Fruit fly (Drosophila melanogaster) whole organism, embryonic: ENCODE results near the gene CG12728.

ENCODE experiments used
- Ada2b ChIP-seq: fragments of 200-800 bp; sonication (Bioruptor generic); IDR thresholded peaks from 2 replicates; pipeline ENCODE4 v1.3.6; 2022; ENCODE audit warnings: missing biosample characterization, missing genetic modification characterization
- Atf-2 ChIP-seq: fragments of 200-800 bp; sonication (Bioruptor generic); optimal IDR thresholded peaks from 2 replicates; lab custom pipeline; 2016; ENCODE audit warnings: missing biosample characterization, missing genetic modification characterization
- Bteb2 ChIP-seq: fragments of 200-800 bp; sonication (Bioruptor generic); optimal IDR thresholded peaks from 2 replicates; lab custom pipeline; 2016; ENCODE audit warnings: missing biosample characterization, missing genetic modification characterization
- CG10267 ChIP-seq: fragments of 200-800 bp; sonication (Bioruptor generic); optimal IDR thresholded peaks from 2 replicates; lab custom pipeline; 2018; ENCODE audit warnings: missing biosample characterization, mild to moderate bottlenecking, missing genetic modification characterization, moderate library complexity
- CG10959 ChIP-seq: fragments of 200-800 bp; sonication (Bioruptor generic); IDR thresholded peaks from 2 replicates; pipeline ENCODE4 v1.3.6; 2022; ENCODE audit warnings: missing biosample characterization, missing genetic modification characterization
- CG10979 ChIP-seq: fragments of 200-800 bp; sonication (Bioruptor generic); optimal IDR thresholded peaks from 2 replicates; lab custom pipeline; 2018; ENCODE audit warnings: missing biosample characterization, mild to moderate bottlenecking, missing genetic modification characterization, moderate library complexity
- CG11504 ChIP-seq: fragments of 200-800 bp; sonication (Bioruptor generic); optimal IDR thresholded peaks from 3 replicates; lab custom pipeline; 2019; ENCODE audit warnings: missing biosample characterization, mild to moderate bottlenecking, missing genetic modification characterization, moderate library complexity
- CG12769 ChIP-seq: fragments of 200-800 bp; sonication (Bioruptor generic); optimal IDR thresholded peaks from 2 replicates; lab custom pipeline; 2019; ENCODE audit warnings: missing biosample characterization, mild to moderate bottlenecking, missing genetic modification characterization, moderate library complexity
- CG13424 ChIP-seq: fragments of 200-800 bp; sonication (Bioruptor generic); optimal IDR thresholded peaks from 2 replicates; lab custom pipeline; 2019; ENCODE audit warnings: missing biosample characterization, mild to moderate bottlenecking, missing genetic modification characterization, moderate library complexity
- CG14050 ChIP-seq: fragments of 200-800 bp; sonication (Bioruptor generic); IDR thresholded peaks from 3 replicates; pipeline ENCODE4 v1.3.6; 2022; ENCODE audit warnings: missing biosample characterization, missing genetic modification characterization
- CG15011 ChIP-seq: fragments of 200-800 bp; sonication (Bioruptor generic); optimal IDR thresholded peaks from 3 replicates; lab custom pipeline; 2018; ENCODE audit warnings: missing biosample characterization, mild to moderate bottlenecking, missing genetic modification characterization
- CG17829 ChIP-seq: fragments of 200-800 bp; optimal IDR thresholded peaks from 2 replicates; lab custom pipeline; 2019; ENCODE audit warnings: missing biosample characterization, mild to moderate bottlenecking, missing genetic modification characterization, moderate library complexity
- CG18619 ChIP-seq: fragments of 200-800 bp; sonication (Bioruptor generic); optimal IDR thresholded peaks from 3 replicates; lab custom pipeline; 2017; ENCODE audit warnings: missing biosample characterization, mild to moderate bottlenecking, missing genetic modification characterization
- CG2116 ChIP-seq: fragments of 200-800 bp; sonication (Bioruptor generic); optimal IDR thresholded peaks from 3 replicates; lab custom pipeline; 2018; ENCODE audit warnings: missing biosample characterization, mild to moderate bottlenecking, missing genetic modification characterization
- CG2889 ChIP-seq: fragments of 200-800 bp; sonication (Bioruptor generic); IDR thresholded peaks from 3 replicates; pipeline ENCODE4 v1.3.6; 2022; ENCODE audit warnings: missing biosample characterization, missing genetic modification characterization
- CG30020 ChIP-seq: fragments of 200-800 bp; optimal IDR thresholded peaks from 2 replicates; lab custom pipeline; 2019; ENCODE audit warnings: missing biosample characterization, mild to moderate bottlenecking, missing genetic modification characterization, moderate library complexity
- CG33213 ChIP-seq: fragments of 200-800 bp; sonication (Bioruptor generic); optimal IDR thresholded peaks from 3 replicates; lab custom pipeline; 2016; ENCODE audit warnings: missing biosample characterization, missing genetic modification characterization
- CG5245 ChIP-seq: fragments of 200-800 bp; sonication (Bioruptor generic); optimal IDR thresholded peaks from 3 replicates; lab custom pipeline; 2016; ENCODE audit warnings: missing biosample characterization, missing genetic modification characterization
- CG7271 ChIP-seq: fragments of 200-800 bp; sonication (Bioruptor generic); optimal IDR thresholded peaks from 2 replicates; lab custom pipeline; 2018; ENCODE audit warnings: missing biosample characterization, mild to moderate bottlenecking, missing genetic modification characterization, moderate library complexity
- CG7556 ChIP-seq: fragments of 200-800 bp; sonication (Bioruptor generic); optimal IDR thresholded peaks from 2 replicates; lab custom pipeline; 2017; ENCODE audit warnings: missing biosample characterization, mild to moderate bottlenecking, missing genetic modification characterization
- CG8281 ChIP-seq: fragments of 200-800 bp; sonication (Bioruptor generic); optimal IDR thresholded peaks from 2 replicates; lab custom pipeline; 2018; ENCODE audit warnings: missing biosample characterization, mild to moderate bottlenecking, missing genetic modification characterization, moderate library complexity
- D ChIP-seq, 2 experiments: fragments of 200-800 bp in 1 of 2; fragments of >200 bp in 1 of 2; sonication (Bioruptor generic) in 1 of 2; optimal IDR thresholded peaks; 2 replicates in 1 of 2; 3 replicates in 1 of 2; lab custom pipeline; 2017; ENCODE audit warnings: mild to moderate bottlenecking in 1 of 2, missing biosample characterization in 1 of 2, missing genetic modification characterization in 1 of 2, missing genetic modification reagents in 1 of 2
- Doc3 ChIP-seq: fragments of 200-800 bp; sonication (Bioruptor generic); IDR thresholded peaks from 3 replicates; pipeline ENCODE4 v1.3.6; 2022; ENCODE audit warnings: missing biosample characterization, missing genetic modification characterization; ENCODE audit not compliant: partially characterized antibody
- Dref ChIP-seq: fragments of 200-800 bp; sonication (Bioruptor generic); IDR thresholded peaks from 2 replicates; pipeline ENCODE4 v1.3.6; 2022; ENCODE audit warnings: missing biosample characterization, missing genetic modification characterization
- Ets65A ChIP-seq: fragments of 200-800 bp; sonication (Bioruptor generic); peaks from one replicate; lab custom pipeline; 2016; ENCODE audit warnings: missing biosample characterization, missing genetic modification characterization
- Hey ChIP-seq: fragments of 200-800 bp; sonication (Bioruptor generic); optimal IDR thresholded peaks from 3 replicates; lab custom pipeline; 2018; ENCODE audit warnings: missing biosample characterization, mild to moderate bottlenecking, missing genetic modification characterization
- Lpt ChIP-seq: fragments of >200 bp; optimal IDR thresholded peaks from 2 replicates; lab custom pipeline; 2018; ENCODE audit warnings: missing biosample characterization, missing genetic modification characterization
- Myb ChIP-seq: fragments of 200-800 bp; sonication (Bioruptor generic); optimal IDR thresholded peaks from 2 replicates; lab custom pipeline; 2016; ENCODE audit warnings: missing biosample characterization, missing genetic modification characterization
- abd-A ChIP-seq: fragments of 200-800 bp; sonication (Bioruptor generic); optimal IDR thresholded peaks from 3 replicates; lab custom pipeline; 2019; ENCODE audit warnings: missing biosample characterization, mild to moderate bottlenecking, missing genetic modification characterization, moderate library complexity
- crol ChIP-seq: fragments of 200-800 bp; sonication (Bioruptor generic); IDR thresholded peaks from 2 replicates; pipeline ENCODE4 v1.3.6; 2022; ENCODE audit warnings: missing biosample characterization, missing genetic modification characterization
- da ChIP-seq: fragments of 200-800 bp; sonication (Bioruptor generic); optimal IDR thresholded peaks from 2 replicates; lab custom pipeline; 2016; ENCODE audit warnings: missing biosample characterization, missing genetic modification characterization
- dmrt11E ChIP-seq: fragments of 200-800 bp; sonication (Bioruptor generic); optimal IDR thresholded peaks from 3 replicates; lab custom pipeline; 2018; ENCODE audit warnings: missing biosample characterization, mild to moderate bottlenecking, missing genetic modification characterization, moderate library complexity
- dpn ChIP-seq, 2 experiments: fragments of 200-800 bp; sonication (Bioruptor generic); optimal IDR thresholded peaks; 3 replicates each; lab custom pipeline; 2016; ENCODE audit warnings: missing biosample characterization in 2 of 2, missing genetic modification characterization in 2 of 2
- eve ChIP-seq, 2 experiments: fragments of >200 bp; optimal IDR thresholded peaks; 2 replicates each; lab custom pipeline; 2017; ENCODE audit warnings: missing biosample characterization in 2 of 2, missing genetic modification characterization in 2 of 2
- eyg ChIP-seq: fragments of 200-800 bp; sonication (Bioruptor generic); optimal IDR thresholded peaks from 3 replicates; lab custom pipeline; 2016; ENCODE audit warnings: missing biosample characterization, missing genetic modification characterization
- her ChIP-seq: fragments of 200-800 bp; sonication (Bioruptor generic); optimal IDR thresholded peaks from 2 replicates; lab custom pipeline; 2016; ENCODE audit warnings: missing biosample characterization, missing genetic modification characterization
- phol ChIP-seq: fragments of 200-800 bp; sonication (Bioruptor generic); optimal IDR thresholded peaks from 3 replicates; lab custom pipeline; 2018; ENCODE audit warnings: missing biosample characterization, mild to moderate bottlenecking, missing genetic modification characterization, moderate library complexity
- row ChIP-seq: fragments of 200-800 bp; sonication (Bioruptor generic); IDR thresholded peaks from 3 replicates; pipeline ENCODE4 v1.3.6; 2022; ENCODE audit warnings: missing biosample characterization, missing genetic modification characterization
- shn ChIP-seq: fragments of 200-800 bp; sonication (Bioruptor generic); optimal IDR thresholded peaks from 3 replicates; lab custom pipeline; 2016; ENCODE audit warnings: missing biosample characterization, missing genetic modification characterization
- slou ChIP-seq: fragments of 200-800 bp; sonication (Bioruptor generic); optimal IDR thresholded peaks from 3 replicates; lab custom pipeline; 2016; ENCODE audit warnings: missing biosample characterization, missing genetic modification characterization
- tap ChIP-seq: fragments of 200-800 bp; optimal IDR thresholded peaks from 3 replicates; lab custom pipeline; 2019; ENCODE audit warnings: missing biosample characterization, mild to moderate bottlenecking, missing genetic modification characterization, moderate library complexity
- tin ChIP-seq: fragments of 200-800 bp; sonication (Bioruptor generic); optimal IDR thresholded peaks from 3 replicates; lab custom pipeline; 2016; ENCODE audit warnings: missing biosample characterization, missing genetic modification characterization
- tna ChIP-seq: fragments of 200-800 bp; sonication (Bioruptor generic); IDR thresholded peaks from 2 replicates; pipeline ENCODE4 v1.3.6; 2022; ENCODE audit warnings: missing biosample characterization, missing genetic modification characterization; ENCODE audit not compliant: partially characterized antibody
- wor ChIP-seq: fragments of 200-800 bp; sonication (Bioruptor generic); IDR thresholded peaks from 2 replicates; pipeline ENCODE4 v1.3.6; 2022; ENCODE audit warnings: missing biosample characterization, missing genetic modification characterization
- z ChIP-seq: fragments of 200-800 bp; sonication (Bioruptor generic); IDR thresholded peaks from 3 replicates; pipeline ENCODE4 v1.3.6; 2022; ENCODE audit warnings: missing biosample characterization, missing genetic modification characterization
- zen2 ChIP-seq: fragments of 200-800 bp; sonication (Bioruptor generic); IDR thresholded peaks from 3 replicates; pipeline ENCODE4 v1.3.6; 2022; ENCODE audit warnings: missing biosample characterization, missing genetic modification characterization; ENCODE audit not compliant: partially characterized antibody

Gene CG12728

DNA sequence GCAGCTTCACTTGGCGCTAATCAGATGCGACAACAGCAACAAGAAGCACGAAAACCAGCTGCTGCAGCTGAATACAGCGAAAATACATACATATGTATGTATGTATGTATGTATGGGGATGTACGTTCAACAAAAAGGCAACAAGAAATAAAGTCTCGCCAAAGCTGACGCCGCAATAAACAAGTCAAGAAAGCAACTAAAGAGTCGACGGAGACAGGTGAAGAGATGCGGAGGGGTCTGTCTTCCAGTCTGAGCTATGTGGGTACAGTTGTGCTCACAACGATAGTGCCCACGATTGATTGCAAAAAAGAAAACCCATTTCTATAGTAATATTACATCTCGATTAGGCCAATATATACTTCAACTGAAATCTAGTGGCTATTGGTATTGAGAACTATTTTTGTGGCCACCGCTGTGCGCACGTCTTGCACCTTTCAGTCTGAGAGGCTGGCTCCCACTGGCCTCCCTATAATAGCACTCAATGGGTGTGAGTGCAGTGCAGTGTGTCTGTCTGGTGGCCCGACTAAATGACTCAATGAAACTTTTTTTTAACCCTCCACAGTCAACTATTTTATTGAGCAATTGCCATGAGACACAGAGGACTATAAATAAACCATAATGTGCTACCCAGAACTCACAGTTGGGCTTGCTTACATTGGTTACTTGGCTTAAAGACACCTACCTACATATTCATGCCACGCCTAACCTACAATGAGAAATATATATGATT lies 46.4 kb upstream of the CG12728 start (continued):
- no peak for TF ChIP-seq Dref (GFP tag; lab: Robert Waterston, UW)
- TF ChIP-seq Bteb2 (GFP tag; lab: Kevin White, UChicago): peak; percentile 77
- peak; percentile 80 for TF ChIP-seq crol
- peak; percentile 14 for TF ChIP-seq Hey (tag; lab: Kevin White, UChicago)
- peak; percentile 89 for TF ChIP-seq wor (GFP tag; lab: Robert Waterston, UW)
- no peak for TF ChIP-seq Doc3 (GFP tag; lab: Robert Waterston, UW)
- peak; percentile 83 for TF ChIP-seq CG7556 (GFP tag; lab: Kevin White, UChicago)
- no peak for TF ChIP-seq zen2 (GFP tag; lab: Robert Waterston, UW)
- peak; percentile 98 for TF ChIP-seq Ets65A
- TF ChIP-seq CG17829: peak; percentile 91
- peak; percentile 92 for TF ChIP-seq CG10979 (tag; lab: Kevin White, UChicago)
- TF ChIP-seq CG2116 (GFP tag; lab: Kevin White, UChicago): peak; percentile 28
- TF ChIP-seq tin (GFP tag; lab: Kevin White, UChicago): peak; percentile 92
- peak; percentile 68 for TF ChIP-seq CG33213 (GFP tag; lab: Kevin White, UChicago)
- peak; percentile 76 for TF ChIP-seq shn (GFP tag; lab: Kevin White, UChicago)
- peak; percentile 82 for TF ChIP-seq CG13424 (tag; lab: Kevin White, UChicago)
- TF ChIP-seq phol: peak; percentile 90
- peak; percentile 84 for TF ChIP-seq CG18619 (GFP tag; lab: Kevin White, UChicago)
- peak; percentile 85 for TF ChIP-seq Atf-2
- peak; percentile 94 for TF ChIP-seq CG5245
- peak; percentile 69 for TF ChIP-seq Myb (GFP tag; lab: Kevin White, UChicago)
- TF ChIP-seq CG30020: peak; percentile 44
- peak; percentile 62 for TF ChIP-seq slou (GFP tag; lab: Kevin White, UChicago)
- TF ChIP-seq CG7271 (tag; lab: Kevin White, UChicago): peak; percentile 13
- TF ChIP-seq eyg (GFP tag; lab: Kevin White, UChicago): peak; percentile 82
- TF ChIP-seq CG10267 (tag; lab: Kevin White, UChicago): peak; percentile 78
- TF ChIP-seq CG8281 (tag; lab: Kevin White, UChicago): peak; percentile 50
- TF ChIP-seq, all 482 proteins: peak for 407

DNA sequence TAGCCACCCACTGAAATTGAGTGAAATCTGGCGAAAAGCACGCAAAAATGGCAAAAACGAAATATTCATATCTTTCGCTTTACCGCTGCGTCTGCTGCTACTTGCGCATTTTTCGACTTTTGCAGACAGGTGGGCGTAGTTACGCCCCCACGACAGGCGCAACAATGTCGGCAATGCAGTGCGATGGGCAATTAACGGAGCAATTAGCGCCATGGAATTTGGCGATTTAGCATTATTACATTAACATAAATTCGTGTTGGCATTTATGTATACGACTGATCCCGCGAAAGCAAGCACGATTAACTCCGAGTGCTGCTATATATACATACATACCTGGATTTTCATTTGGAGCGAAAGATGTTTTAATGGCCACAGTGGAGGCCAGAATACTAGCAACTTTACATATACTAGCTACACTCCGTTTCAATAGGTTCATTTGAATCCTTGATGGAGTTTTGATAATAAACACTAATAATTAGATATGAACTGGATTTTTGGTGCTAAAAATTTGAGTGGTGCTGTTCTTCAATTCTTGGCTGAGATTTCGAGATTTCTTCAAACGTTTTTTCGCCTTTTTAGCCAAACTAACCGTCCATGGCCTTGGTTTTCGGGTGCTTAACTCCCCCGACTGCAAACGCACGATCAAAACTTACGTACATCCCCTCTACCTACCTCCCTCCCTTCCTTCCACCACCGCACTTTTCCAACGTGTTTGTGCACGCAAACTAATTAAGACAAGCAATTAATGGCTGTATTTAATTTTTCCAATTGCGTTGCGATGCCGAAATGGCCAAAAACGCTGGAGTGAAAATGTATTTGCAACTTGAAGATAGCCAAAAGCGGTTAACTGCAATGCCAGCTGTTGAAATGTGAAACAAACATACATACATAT lies 45.4 kb upstream of the CG12728 start:
- TF ChIP-seq da (GFP tag; lab: Kevin White, UChicago): no peak
- 0 out of 2 replicates have a peak, but pooled peaks have one; percentile 10 for TF ChIP-seq CG10959 (GFP tag; lab: Robert Waterston, UW)
- peak; percentile 33; the same call in 2 of the 3 replicates for TF ChIP-seq row (GFP tag; lab: Robert Waterston, UW)
- TF ChIP-seq tap (tag; lab: Kevin White, UChicago): peak; percentile 9
- no peak for TF ChIP-seq CG14050 (GFP tag; lab: Robert Waterston, UW)
- peak in 1 of 2 experiments; percentile 39 for TF ChIP-seq dpn (GFP tag; optimal IDR thresholded peaks at IDR 0.05; lab: Kevin White, UChicago)
- TF ChIP-seq Ada2b (GFP tag; lab: Robert Waterston, UW): 0 out of 2 replicates have a peak, but pooled peaks have one; percentile 4
- peak; percentile 1 for TF ChIP-seq dmrt11E
- TF ChIP-seq CG12769 (tag; lab: Kevin White, UChicago): no peak
- no peak for TF ChIP-seq eve (GFP tag; optimal IDR thresholded peaks at IDR 0.05; lab: Kevin White, UChicago)
- TF ChIP-seq her (GFP tag; lab: Kevin White, UChicago): no peak
- peak; percentile 44 for TF ChIP-seq CG11504 (tag; lab: Kevin White, UChicago)
- TF ChIP-seq tna (GFP tag; lab: Robert Waterston, UW): no peak
- no peak; the same call in 2 of the 3 replicates for TF ChIP-seq z
- no peak for TF ChIP-seq Doc3 (GFP tag; lab: Robert Waterston, UW)
- TF ChIP-seq Lpt: no peak
- no peak for TF ChIP-seq CG2889 (GFP tag; lab: Robert Waterston, UW)
- no peak for TF ChIP-seq D (optimal IDR thresholded peaks at IDR 0.05; lab: Kevin White, UChicago)
- TF ChIP-seq D (GFP tag; optimal IDR thresholded peaks at IDR 0.05; lab: Kevin White, UChicago): peak; percentile 13
- no peak for TF ChIP-seq abd-A
- TF ChIP-seq CG7556 (GFP tag; lab: Kevin White, UChicago): no peak
- no peak for TF ChIP-seq CG15011 (GFP tag; lab: Kevin White, UChicago)
- peak; percentile 12 for TF ChIP-seq CG10267 (tag; lab: Kevin White, UChicago)
